Fruit fly (Drosophila melanogaster) whole organism, adult: ENCODE measurements around the gene Moca-cyp.

Experiments
- CG14711 ChIP-seq: fragments of 200-800 bp; sonication (Bioruptor generic); optimal IDR thresholded peaks from 2 replicates; lab custom pipeline; 2018; ENCODE audit warnings: missing biosample characterization, mild to moderate bottlenecking, missing genetic modification characterization, moderate library complexity
- cnc ChIP-seq, 2 experiments: fragments of >200 bp; optimal IDR thresholded peaks; 2 replicates each; lab custom pipeline; 2017
- kay ChIP-seq: fragments of 200-800 bp; sonication (Bioruptor generic); peaks from one replicate; lab custom pipeline; 2016; ENCODE audit warnings: missing biosample characterization, missing genetic modification characterization, borderline replicate concordance
- toe ChIP-seq: fragments of 200-800 bp; sonication (Bioruptor generic); optimal IDR thresholded peaks from 2 replicates; lab custom pipeline; 2016; ENCODE audit warnings: missing biosample characterization, missing genetic modification characterization

dm6 chr3R:28317151-28317844, 22.8 kb upstream of the Moca-cyp start:
- TF ChIP-seq toe (no peak), CG14711 (tag; lab: Kevin White, UChicago) (no peak), cnc (optimal IDR thresholded peaks at IDR 0.05; lab: Kevin White, UChicago) (no peak), kay (GFP tag; lab: Kevin White, UChicago) (no peak)
